Fruit fly (Drosophila melanogaster) Kc167 (cell line): Measurements from ENCODE around the gene Pfdn6.

Experiments
- Myc ChIP-seq: fragments of >200 bp; optimal IDR thresholded peaks from 2 replicates; lab custom pipeline; 2017; ENCODE audit warnings: missing external identifiers
- Sin3A ChIP-seq: fragments of >200 bp; optimal IDR thresholded peaks from 2 replicates; lab custom pipeline; 2018; ENCODE audit warnings: missing external identifiers
- h ChIP-seq: fragments of >200 bp; optimal IDR thresholded peaks from 3 replicates; lab custom pipeline; 2018; ENCODE audit warnings: missing external identifiers
- insv ChIP-seq: fragments of >200 bp; optimal IDR thresholded peaks from 3 replicates; lab custom pipeline; 2018; ENCODE audit warnings: missing external identifiers
- psq ChIP-seq: fragments of >200 bp; optimal IDR thresholded peaks from 2 replicates; lab custom pipeline; 2017; ENCODE audit warnings: missing external identifiers
- ttk ChIP-seq: sonication (Bioruptor generic); optimal IDR thresholded peaks from 2 replicates; lab custom pipeline; 2017; ENCODE audit warnings: missing external identifiers

dm6 chr3L:19910054-19910414 lies 13.4 kb upstream of the Pfdn6 start, which contains the start of the genes Mi-2 and Prp3:
- TF ChIP-seq ttk (no peak), Myc (lab: Kevin White, UChicago) (no peak), psq (lab: Kevin White, UChicago) (no peak), Sin3A (lab: Kevin White, UChicago) (no peak), insv (lab: Kevin White, UChicago) (no peak), h (lab: Kevin White, UChicago) (no peak)
